Worm (Caenorhabditis elegans): Measurements from ENCODE around the gene toc-1.

toc-1 gene

ce11 chrIII:5280228-5280627 lies 5.2 kb downstream of the toc-1 start (continued):
- TF ChIP-seq mbf-1 (tag; optimal IDR thresholded peaks at IDR 0.05) (no peak), elt-1 (tag; optimal IDR thresholded peaks at IDR 0.05) (no peak), nhr-25 (tag; optimal IDR thresholded peaks at IDR 0.05) (no peak), aly-2 (tag; optimal IDR thresholded peaks at IDR 0.05) (no peak), snpc-4 (tag; optimal IDR thresholded peaks at IDR 0.05) (no peak), sem-4 (tag; optimal IDR thresholded peaks at IDR 0.05) (no peak), alr-1 (tag; optimal IDR thresholded peaks at IDR 0.05) (no peak), fos-1 (tag; optimal IDR thresholded peaks at IDR 0.05) (no peak), nhr-10 (tag; optimal IDR thresholded peaks at IDR 0.05) (no peak), zag-1 (tag; optimal IDR thresholded peaks at IDR 0.05) (no peak), ceh-16 (tag; optimal IDR thresholded peaks at IDR 0.05) (no peak), Y55F3AM.14 (GFP tag; optimal IDR thresholded peaks at IDR 0.05) (no peak), ztf-11 (tag; optimal IDR thresholded peaks at IDR 0.05) (no peak), nhr-6 (tag; optimal IDR thresholded peaks at IDR 0.05) (no peak), peb-1 (tag; optimal IDR thresholded peaks at IDR 0.05) (no peak), lsy-2 (tag; optimal IDR thresholded peaks at IDR 0.05) (peak in 1 of 2 experiments; percentile 46), sma-9 (GFP tag; optimal IDR thresholded peaks at IDR 0.05) (peak; percentile 14), sma-9 (tag; optimal IDR thresholded peaks at IDR 0.05) (no peak), unc-39 (tag; optimal IDR thresholded peaks at IDR 0.05) (no peak), mab-5 (tag; optimal IDR thresholded peaks at IDR 0.05) (no peak), ztf-4 (tag; optimal IDR thresholded peaks at IDR 0.05) (no peak), unc-62 (GFP tag; optimal IDR thresholded peaks at IDR 0.05) (no peak), nhr-77 (tag; optimal IDR thresholded peaks at IDR 0.05) (no peak), blmp-1 (tag; optimal IDR thresholded peaks at IDR 0.05; ENCODE audit: insufficient read depth) (no peak)

DNA sequence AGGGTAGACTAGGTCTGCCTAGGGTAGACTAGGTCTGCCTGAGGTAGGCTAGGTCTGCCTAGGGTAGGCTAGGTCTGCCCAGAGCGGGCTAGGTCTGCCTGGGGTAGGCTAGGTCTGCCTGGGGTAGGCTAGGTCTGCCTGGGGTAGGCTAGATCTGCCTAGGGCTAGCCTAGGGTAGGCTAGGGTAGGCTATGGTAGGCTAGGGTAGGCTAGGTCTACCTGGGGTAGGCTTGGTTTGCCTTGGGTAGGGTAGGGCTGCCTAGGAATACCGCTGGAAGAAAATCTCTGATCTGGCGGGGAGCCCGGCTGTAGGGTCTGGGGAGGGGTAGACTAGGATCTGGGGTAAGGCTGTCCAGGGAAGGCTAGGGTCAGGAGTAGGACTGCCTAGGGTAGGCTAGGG lies 10.4 kb downstream of the toc-1 start:
- TF ChIP-seq sma-3 (GFP tag; optimal IDR thresholded peaks at IDR 0.05) (no peak), sma-9 (GFP tag; optimal IDR thresholded peaks at IDR 0.05) (no peak), sma-9 (tag; optimal IDR thresholded peaks at IDR 0.05) (no peak), mab-5 (tag; optimal IDR thresholded peaks at IDR 0.05) (no peak), nhr-77 (tag; optimal IDR thresholded peaks at IDR 0.05) (no peak), peb-1 (tag; optimal IDR thresholded peaks at IDR 0.05) (no peak), unc-55 (GFP tag; optimal IDR thresholded peaks at IDR 0.05) (no peak), fos-1 (tag; optimal IDR thresholded peaks at IDR 0.05) (no peak), ceh-16 (tag; optimal IDR thresholded peaks at IDR 0.05) (no peak), R02D3.7 (tag; optimal IDR thresholded peaks at IDR 0.05) (no peak), mbf-1 (tag; optimal IDR thresholded peaks at IDR 0.05) (no peak)

ce11 chrIII:5286205-5286604 lies 11.2 kb downstream of the toc-1 start, which contains the start of gene ZC395.11:
TSS of gene ZC395.11 (minus strand) at chrIII:5286305.
- TF ChIP-seq fos-1 (tag; optimal IDR thresholded peaks at IDR 0.05) (no peak), lin-13 (GFP tag; optimal IDR thresholded peaks at IDR 0.05) (no peak), ztf-1 (GFP tag; conservative IDR thresholded peaks at IDR 0.05) (no peak), peb-1 (tag; optimal IDR thresholded peaks at IDR 0.05) (no peak), dmd-4 (tag; optimal IDR thresholded peaks at IDR 0.05) (no peak), mdl-1 (tag; optimal IDR thresholded peaks at IDR 0.05) (no peak), ceh-16 (tag; optimal IDR thresholded peaks at IDR 0.05) (no peak), elt-3 (tag; optimal IDR thresholded peaks at IDR 0.05) (no peak), unc-55 (GFP tag; optimal IDR thresholded peaks at IDR 0.05) (no peak), nhr-12 (tag; optimal IDR thresholded peaks at IDR 0.05) (no peak), nhr-21 (tag; optimal IDR thresholded peaks at IDR 0.05) (no peak), alr-1 (tag; optimal IDR thresholded peaks at IDR 0.05) (no peak), nhr-77 (tag; optimal IDR thresholded peaks at IDR 0.05) (no peak), mab-5 (tag; optimal IDR thresholded peaks at IDR 0.05) (no peak), Y55F3AM.14 (GFP tag; optimal IDR thresholded peaks at IDR 0.05) (no peak)

DNA sequence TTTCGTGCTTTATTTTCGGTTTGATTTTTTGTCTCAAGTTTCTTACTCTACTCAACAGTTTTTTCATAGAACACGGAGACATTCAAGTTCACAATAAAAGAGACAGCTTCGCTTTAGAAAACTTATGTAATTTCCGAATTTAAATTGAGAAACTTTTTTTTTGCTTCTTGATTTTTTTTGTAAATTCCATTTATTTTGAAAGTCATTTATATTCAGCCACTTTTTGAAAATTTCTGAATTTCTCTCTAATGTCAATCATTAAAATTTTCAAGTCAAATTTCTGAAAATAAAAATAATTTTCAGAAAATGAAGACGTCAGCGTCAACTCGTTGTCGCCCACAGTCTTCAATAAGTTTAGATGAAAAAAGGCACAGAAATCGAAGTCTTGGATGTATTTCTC lies 12.8 kb downstream of the toc-1 start, which contains the start of gene T15B12.1:
Gene T15B12.1 (plus strand): TSS at position 301 of the 400 bp plus-strand sequence.
- TF ChIP-seq unc-55 (GFP tag; optimal IDR thresholded peaks at IDR 0.05): no peak
- TF ChIP-seq dmd-4 (tag; optimal IDR thresholded peaks at IDR 0.05): no peak
- TF ChIP-seq R02D3.7 (tag; optimal IDR thresholded peaks at IDR 0.05): no peak
- no peak for TF ChIP-seq nhr-25 (tag; optimal IDR thresholded peaks at IDR 0.05)
- TF ChIP-seq lin-39 (tag; optimal IDR thresholded peaks at IDR 0.05): no peak
- TF ChIP-seq snpc-4 (tag; optimal IDR thresholded peaks at IDR 0.05): no peak
- no peak for TF ChIP-seq nhr-10 (tag; optimal IDR thresholded peaks at IDR 0.05)
- TF ChIP-seq gmeb-1 (tag; optimal IDR thresholded peaks at IDR 0.05): no peak
- TF ChIP-seq mbf-1 (tag; optimal IDR thresholded peaks at IDR 0.05): no peak

Measured in whole organism, L2 larva.